Worm (Caenorhabditis elegans) whole organism, L4 larva: Measurements from ENCODE around the gene exos-2.

Experiments used
- F26F4.8 ChIP-seq: fragments of 200-800 bp; sonication (Bioruptor generic); conservative IDR thresholded peaks from 2 replicates; pipeline ENCODE4 v1.3.6; 2022; ENCODE audit warnings: missing genetic modification characterization, missing compliant biosample characterization
- F37D6.2 ChIP-seq: sonication (generic microtip); optimal IDR thresholded peaks from 2 replicates; lab custom pipeline; 2016; ENCODE audit warnings: mild to moderate bottlenecking, missing genetic modification characterization, missing compliant biosample characterization
- ZK546.5 ChIP-seq, 2 experiments: sonication (generic microtip); optimal IDR thresholded peaks; 2 replicates each; lab custom pipeline; 2017; ENCODE audit warnings: missing biosample characterization in 2 of 2, missing genetic modification characterization in 2 of 2
- ceh-20 ChIP-seq: fragments of 200-800 bp; sonication (Bioruptor generic); IDR thresholded peaks from 2 replicates; pipeline ENCODE4 v1.3.6; 2022; ENCODE audit warnings: missing genetic modification reagents, missing genetic modification characterization, missing compliant biosample characterization
- daf-19 ChIP-seq: fragments of 200-800 bp; sonication (Bioruptor generic); conservative IDR thresholded peaks from 2 replicates; pipeline ENCODE4 v1.3.6; 2022; ENCODE audit warnings: missing genetic modification characterization, missing compliant biosample characterization
- dmd-6 ChIP-seq: fragments of 200-800 bp; sonication (Bioruptor generic); IDR thresholded peaks from 2 replicates; pipeline ENCODE4 v1.3.6; 2022; ENCODE audit warnings: missing genetic modification reagents, missing genetic modification characterization, missing compliant biosample characterization
- egl-27 ChIP-seq: sonication (generic microtip); optimal IDR thresholded peaks from 3 replicates; lab custom pipeline; 2017; ENCODE audit warnings: missing biosample characterization, missing genetic modification reagents, missing genetic modification characterization
- hlh-30 ChIP-seq: sonication (generic microtip); optimal IDR thresholded peaks from 2 replicates; lab custom pipeline; 2017; ENCODE audit warnings: antibody characterized with exemption, mild to moderate bottlenecking, missing genetic modification characterization, missing compliant biosample characterization; ENCODE audit not compliant: insufficient read depth
- madf-5 ChIP-seq, 2 experiments: fragments of 200-800 bp; sonication (Bioruptor generic); IDR thresholded peaks; 2 replicates each; pipeline ENCODE4 v1.3.6; 2022; ENCODE audit warnings: missing compliant biosample characterization in 2 of 2, missing genetic modification characterization in 2 of 2
- nhr-11 ChIP-seq: fragments of 150-350 bp; optimal IDR thresholded peaks from 2 replicates; lab custom pipeline; 2014; ENCODE audit warnings: missing biosample characterization, missing genetic modification characterization
- nhr-237 ChIP-seq: sonication (generic microtip); optimal IDR thresholded peaks from 2 replicates; lab custom pipeline; 2017; ENCODE audit warnings: missing biosample characterization, missing genetic modification characterization
- nhr-28 ChIP-seq: fragments of 150-350 bp; optimal IDR thresholded peaks from 2 replicates; lab custom pipeline; 2014; ENCODE audit warnings: missing biosample characterization, missing genetic modification characterization
- nhr-6 ChIP-seq: fragments of 150-350 bp; optimal IDR thresholded peaks from 2 replicates; lab custom pipeline; 2014; ENCODE audit warnings: missing biosample characterization, missing genetic modification characterization
- set-16 ChIP-seq: fragments of 200-800 bp; sonication (Bioruptor generic); IDR thresholded peaks from 2 replicates; pipeline ENCODE4 v1.3.6; 2022; ENCODE audit warnings: missing genetic modification reagents, missing genetic modification characterization, missing compliant biosample characterization
- snpc-1.2 ChIP-seq: fragments of 200-800 bp; sonication (Bioruptor generic); IDR thresholded peaks from 2 replicates; pipeline ENCODE4 v1.3.6; 2022; ENCODE audit warnings: missing genetic modification reagents, missing genetic modification characterization, missing compliant biosample characterization
- unc-130 ChIP-seq: sonication (generic microtip); optimal IDR thresholded peaks from 2 replicates; lab custom pipeline; 2016; ENCODE audit warnings: missing genetic modification reagents, missing genetic modification characterization, missing compliant biosample characterization
- zfp-2 ChIP-seq: sonication (generic microtip); optimal IDR thresholded peaks from 2 replicates; lab custom pipeline; 2016; ENCODE audit warnings: mild to moderate bottlenecking, missing genetic modification characterization, missing compliant biosample characterization
- ztf-7 ChIP-seq: fragments of 150-350 bp; optimal IDR thresholded peaks from 2 replicates; lab custom pipeline; 2014; ENCODE audit warnings: missing biosample characterization, missing genetic modification characterization

Gene exos-2

DNA sequence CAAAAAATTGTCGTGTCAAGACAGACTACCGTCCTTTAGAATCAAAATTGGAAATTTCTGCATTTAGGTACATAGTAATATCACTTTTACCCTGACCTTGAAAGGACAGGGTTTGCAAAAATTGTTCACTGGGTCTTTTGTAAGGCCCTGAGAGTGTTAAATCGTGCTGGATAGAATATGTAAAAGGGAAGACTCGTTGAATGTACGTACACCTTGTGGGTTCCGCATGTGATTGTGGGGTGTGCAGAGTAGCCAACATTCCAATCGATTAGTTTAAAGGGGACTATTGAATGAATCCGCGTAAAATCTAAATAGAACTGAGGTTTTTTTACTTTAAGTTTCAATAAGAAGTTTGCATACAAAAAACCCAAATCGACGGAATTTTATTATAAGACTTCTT lies 45.3 kb downstream of the exos-2 start:
- TF ChIP-seq ZK546.5 (tag; optimal IDR thresholded peaks at IDR 0.05; lab: Kevin White, UChicago) (no peak), snpc-1.2 (GFP tag; lab: Robert Waterston, UW) (peak; percentile 87), F26F4.8 (GFP tag; lab: Robert Waterston, UW) (no peak)
- TF ChIP-seq, all 104 proteins: peak for 1

DNA sequence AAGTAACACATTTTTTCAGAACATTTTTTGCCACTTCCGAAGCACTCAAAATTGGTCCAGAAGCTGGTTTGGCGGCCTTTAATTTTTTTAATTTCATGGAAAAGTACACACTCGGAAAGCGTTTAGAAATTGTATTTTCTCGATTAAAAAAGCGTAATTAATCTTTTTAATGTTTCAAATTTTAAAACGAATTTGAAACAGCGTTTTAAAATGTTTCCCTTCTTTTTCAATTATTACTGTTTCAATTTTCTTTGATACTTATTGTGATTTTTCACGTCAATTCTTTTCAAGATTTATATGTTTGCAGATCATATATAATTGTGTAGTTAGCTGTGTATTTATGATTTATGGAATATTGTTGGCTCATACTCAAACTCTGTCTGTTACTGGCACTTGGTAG lies 48.7 kb downstream of the exos-2 start, which contains the start of gene acr-25:
Gene acr-25, plus strand, starts transcription at position 301 of the 400 bp plus-strand sequence.
- TF ChIP-seq ceh-20 (GFP tag; lab: Robert Waterston, UW) (no peak), set-16 (GFP tag; lab: Robert Waterston, UW) (no peak), nhr-11 (no peak), dmd-6 (GFP tag; lab: Robert Waterston, UW) (no peak), zfp-2 (tag; lab: Kevin White, UChicago) (no peak), F37D6.2 (tag; lab: Kevin White, UChicago) (no peak), unc-130 (GFP tag; lab: Kevin White, UChicago) (no peak), nhr-237 (tag; lab: Kevin White, UChicago) (no peak), madf-5 (GFP tag; IDR thresholded peaks at IDR 0.05; lab: Robert Waterston, UW) (no peak), nhr-6 (tag; lab: Kevin White, UChicago) (no peak), daf-19 (GFP tag; lab: Robert Waterston, UW) (no peak), nhr-28 (tag; lab: Kevin White, UChicago) (no peak), hlh-30 (tag; lab: Kevin White, UChicago) (no peak), egl-27 (no peak), ztf-7 (no peak)
